Fruit fly (Drosophila melanogaster) whole organism: Measurements from ENCODE around the gene mRpL10.

Experiments
- EcR ChIP-seq, 2 experiments: fragments of >200 bp; optimal IDR thresholded peaks; 2 replicates each; lab custom pipeline; 2017; ENCODE audit warnings: missing biosample characterization in 2 of 2, missing genetic modification characterization in 2 of 2, missing genetic modification reagents in 2 of 2
- pan ChIP-seq: fragments of >200 bp; optimal IDR thresholded peaks from 2 replicates; lab custom pipeline; 2017
- psq ChIP-seq: fragments of >200 bp; optimal IDR thresholded peaks from 2 replicates; lab custom pipeline; 2017
- usp ChIP-seq: fragments of >200 bp; optimal IDR thresholded peaks from 2 replicates; lab custom pipeline; 2017; ENCODE audit warnings: missing biosample characterization, missing genetic modification characterization, mixed read lengths

DNA sequence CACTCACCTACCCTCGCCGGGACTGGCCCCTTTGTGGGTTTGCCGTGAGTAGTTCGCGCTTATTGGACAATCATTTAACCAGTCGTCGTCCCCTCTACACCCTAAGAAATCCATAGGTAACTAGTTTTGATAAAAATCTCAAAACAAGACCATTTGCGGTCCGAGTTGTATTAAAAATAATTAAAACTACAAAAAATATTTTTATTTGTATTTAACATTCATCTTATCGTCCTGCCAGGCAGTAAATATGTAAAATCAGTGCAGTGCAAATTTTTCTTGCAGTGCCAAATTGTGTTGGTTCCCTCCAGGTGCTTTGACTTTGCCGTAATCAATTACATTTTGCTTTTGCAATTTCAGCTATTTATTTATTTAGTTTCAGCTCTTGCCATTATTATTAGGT lies 40.2 kb downstream of the mRpL10 start:
- TF ChIP-seq pan (lab: Kevin White, UChicago) (no peak), EcR (GFP tag; optimal IDR thresholded peaks at IDR 0.05; lab: Kevin White, UChicago) (no peak), psq (lab: Kevin White, UChicago) (no peak), usp (GFP tag; lab: Kevin White, UChicago) (no peak)
